Fruit fly (Drosophila melanogaster): ENCODE data around the gene CG11786.

Gene CG11786

DNA sequence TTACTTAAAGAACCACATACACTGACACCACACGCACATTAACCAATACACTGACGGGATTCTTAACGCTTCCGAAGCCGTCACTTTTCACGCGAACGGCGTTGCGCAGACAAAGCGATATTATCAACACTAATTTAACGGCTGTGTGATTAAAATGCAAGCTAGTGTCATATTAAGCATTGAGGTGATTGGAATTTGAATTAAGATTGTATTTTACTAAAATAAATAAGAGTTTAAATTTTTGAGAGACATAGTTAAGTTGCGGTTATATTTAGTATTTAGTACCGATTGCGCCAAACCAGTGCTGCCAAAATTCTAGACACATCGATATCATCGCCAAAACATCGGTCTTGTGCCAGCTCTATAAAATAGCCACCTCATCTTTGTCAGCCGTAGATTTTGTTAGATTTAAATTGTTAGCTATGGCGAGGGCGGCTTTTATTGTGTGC lies 7.1 kb upstream of the CG11786 start, which contains the start of the genes Ythdf and bai (continued):
- TF ChIP-seq dmrt11E (tag; optimal IDR thresholded peaks at IDR 0.05) (peak; percentile 34), CG10654 (GFP tag; optimal IDR thresholded peaks at IDR 0.05) (peak; percentile 18), chm (GFP tag; IDR thresholded peaks at IDR 0.05) (0 out of 2 replicates have a peak, but pooled peaks have one; percentile 13), wdn (GFP tag; IDR thresholded peaks at IDR 0.05) (no peak), C15 (GFP tag; IDR thresholded peaks at IDR 0.05) (no peak), Sox102F (GFP tag; optimal IDR thresholded peaks at IDR 0.05) (no peak), CG10274 (GFP tag; optimal IDR thresholded peaks at IDR 0.05) (no peak), crc (GFP tag; optimal IDR thresholded peaks at IDR 0.05) (no peak), jing (GFP tag; optimal IDR thresholded peaks at IDR 0.05) (no peak), CG34422 (GFP tag; IDR thresholded peaks at IDR 0.05) (no peak; the same call in 1 of the 3 replicates), CG12236 (GFP tag; optimal IDR thresholded peaks at IDR 0.05) (no peak), MTF-1 (GFP tag; optimal IDR thresholded peaks at IDR 0.05; ENCODE audit: borderline replicate concordance) (no peak), CG31224 (GFP tag; IDR thresholded peaks at IDR 0.05) (no peak), Hr3 (GFP tag; optimal IDR thresholded peaks at IDR 0.05) (peak; percentile 40), CG30020 (tag; optimal IDR thresholded peaks at IDR 0.05) (peak; percentile 60), Oli (tag; optimal IDR thresholded peaks at IDR 0.05) (no peak), Optix (GFP tag; IDR thresholded peaks at IDR 0.05) (no peak), ERR (GFP tag; optimal IDR thresholded peaks at IDR 0.05) (peak; percentile 13), p53 (GFP tag; optimal IDR thresholded peaks at IDR 0.05) (no peak), crol (GFP tag; IDR thresholded peaks at IDR 0.05) (no peak), pan (optimal IDR thresholded peaks at IDR 0.05) (no peak), pan (GFP tag; optimal IDR thresholded peaks at IDR 0.05 in 1 of 2, IDR thresholded peaks at IDR 0.05 in 1 of 2) (no peak), CG32532 (GFP tag; IDR thresholded peaks at IDR 0.05) (peak; percentile 48; the same call in 1 of the 2 replicates), CG12391 (tag; optimal IDR thresholded peaks at IDR 0.05) (no peak), H2.0 (GFP tag; IDR thresholded peaks at IDR 0.05) (no peak), CG8359 (GFP tag; optimal IDR thresholded peaks at IDR 0.05; ENCODE audit: borderline replicate concordance) (no peak), nau (GFP tag; optimal IDR thresholded peaks at IDR 0.05) (no peak), MESR4 (GFP tag; optimal IDR thresholded peaks at IDR 0.05) (peak; percentile 25), pnt (GFP tag; optimal IDR thresholded peaks at IDR 0.05) (no peak), CG31365 (tag; optimal IDR thresholded peaks at IDR 0.05) (no peak), pfk (GFP tag; optimal IDR thresholded peaks at IDR 0.05) (no peak), h (optimal IDR thresholded peaks at IDR 0.05) (no peak), Sox100B (GFP tag; optimal IDR thresholded peaks at IDR 0.05) (no peak), CG7556 (GFP tag; optimal IDR thresholded peaks at IDR 0.05) (no peak), Hmx (GFP tag; optimal IDR thresholded peaks at IDR 0.05) (no peak), CG3838 (GFP tag; optimal IDR thresholded peaks at IDR 0.05) (no peak), CG11093 (GFP tag; IDR thresholded peaks at IDR 0.05) (no peak), pzg (GFP tag; optimal IDR thresholded peaks at IDR 0.05) (peak; percentile 84), CG9437 (GFP tag; optimal IDR thresholded peaks at IDR 0.05) (no peak), CG34224 (GFP tag; IDR thresholded peaks at IDR 0.05; ENCODE audit: partially characterized antibody) (peak; percentile 80), CG17568 (GFP tag; optimal IDR thresholded peaks at IDR 0.05) (no peak), CG10147 (GFP tag; optimal IDR thresholded peaks at IDR 0.05) (no peak), dm (GFP tag; optimal IDR thresholded peaks at IDR 0.05) (peak; percentile 28), CG18619 (GFP tag; optimal IDR thresholded peaks at IDR 0.05) (no peak), Ets65A (GFP tag) (peak; percentile 93), sens-2 (GFP tag; IDR thresholded peaks at IDR 0.05) (no peak), tin (GFP tag; optimal IDR thresholded peaks at IDR 0.05) (peak; percentile 14), CG11247 (GFP tag; IDR thresholded peaks at IDR 0.05) (no peak), Hr51 (GFP tag; optimal IDR thresholded peaks at IDR 0.05) (peak in 1 of 2 experiments; percentile 52), danr (GFP tag; IDR thresholded peaks at IDR 0.05) (no peak), CG17912 (GFP tag; optimal IDR thresholded peaks at IDR 0.05) (no peak), CrebB (tag; optimal IDR thresholded peaks at IDR 0.05) (peak; percentile 46)

All from whole organism, embryonic.